Worm (Caenorhabditis elegans) whole organism, L2 larva: ENCODE data around the gene nspb-4.
"Not testable (repeated sequence)": the region's sequence is repeated elsewhere in the genome, so short reads cannot be mapped to it uniquely, and the experiment has no call there.

Experiments
- C34F6.9 ChIP-seq: fragments of 150-350 bp; optimal IDR thresholded peaks from 2 replicates; lab custom pipeline; 2014; ENCODE audit warnings: missing biosample characterization, missing genetic modification characterization
- F13H6.1 ChIP-seq: sonication (generic microtip); optimal IDR thresholded peaks from 2 replicates; lab custom pipeline; 2016; ENCODE audit warnings: missing genetic modification characterization, missing compliant biosample characterization
- R02D3.7 ChIP-seq: fragments of 150-350 bp; optimal IDR thresholded peaks from 2 replicates; lab custom pipeline; 2014; ENCODE audit warnings: missing biosample characterization, missing genetic modification characterization
- ZK546.5 ChIP-seq: sonication (generic microtip); optimal IDR thresholded peaks from 2 replicates; lab custom pipeline; 2017; ENCODE audit warnings: missing biosample characterization, missing genetic modification characterization
- aly-2 ChIP-seq: fragments of 150-350 bp; optimal IDR thresholded peaks from 2 replicates; lab custom pipeline; 2014; ENCODE audit warnings: missing biosample characterization, missing genetic modification characterization
- blmp-1 ChIP-seq: sonication (generic microtip); optimal IDR thresholded peaks from 2 replicates; lab custom pipeline; 2017; ENCODE audit warnings: missing genetic modification characterization, mild to moderate bottlenecking, missing compliant biosample characterization, antibody characterized with exemption, moderate library complexity; ENCODE audit not compliant: insufficient read depth
- ceh-82 ChIP-seq: fragments of 150-350 bp; optimal IDR thresholded peaks from 2 replicates; lab custom pipeline; 2014; ENCODE audit warnings: missing biosample characterization, missing genetic modification characterization
- crh-2 ChIP-seq: sonication (generic microtip); optimal IDR thresholded peaks from 2 replicates; lab custom pipeline; 2017; ENCODE audit warnings: missing biosample characterization, missing genetic modification characterization
- dmd-4 ChIP-seq: sonication (generic microtip); optimal IDR thresholded peaks from 2 replicates; lab custom pipeline; 2017; ENCODE audit warnings: missing biosample characterization, missing genetic modification characterization
- egl-27 ChIP-seq: sonication (generic microtip); optimal IDR thresholded peaks from 3 replicates; lab custom pipeline; 2017; ENCODE audit warnings: missing biosample characterization, missing genetic modification reagents, missing genetic modification characterization
- elt-1 ChIP-seq: fragments of 150-350 bp; optimal IDR thresholded peaks from 2 replicates; lab custom pipeline; 2014; ENCODE audit warnings: missing biosample characterization, missing genetic modification characterization
- fos-1 ChIP-seq: fragments of 150-350 bp; optimal IDR thresholded peaks from 2 replicates; lab custom pipeline; 2014; ENCODE audit warnings: missing biosample characterization, missing genetic modification characterization
- gmeb-1 ChIP-seq: fragments of 150-350 bp; optimal IDR thresholded peaks from 2 replicates; lab custom pipeline; 2014; ENCODE audit warnings: missing biosample characterization, missing genetic modification characterization
- lin-11 ChIP-seq: fragments of 150-350 bp; sonication (generic microtip); optimal IDR thresholded peaks from 2 replicates; lab custom pipeline; 2014; ENCODE audit warnings: missing biosample characterization, missing genetic modification characterization, inconsistent platforms, mixed read lengths
- lin-39 ChIP-seq: fragments of 150-350 bp; optimal IDR thresholded peaks from 2 replicates; lab custom pipeline; 2014; ENCODE audit warnings: missing biosample characterization, missing genetic modification reagents, missing genetic modification characterization
- mab-5 ChIP-seq: fragments of 150-350 bp; optimal IDR thresholded peaks from 2 replicates; lab custom pipeline; 2014; ENCODE audit warnings: missing biosample characterization, missing genetic modification characterization
- nhr-10 ChIP-seq: sonication (generic microtip); optimal IDR thresholded peaks from 2 replicates; lab custom pipeline; 2017; ENCODE audit warnings: missing biosample characterization, missing genetic modification characterization
- nhr-21 ChIP-seq: fragments of 150-350 bp; optimal IDR thresholded peaks from 2 replicates; lab custom pipeline; 2014; ENCODE audit warnings: missing biosample characterization, missing genetic modification characterization
- nhr-23 ChIP-seq: fragments of 150-350 bp; optimal IDR thresholded peaks from 2 replicates; lab custom pipeline; 2014; ENCODE audit warnings: missing biosample characterization, missing genetic modification reagents, missing genetic modification characterization
- nhr-237 ChIP-seq: fragments of 150-350 bp; optimal IDR thresholded peaks from 2 replicates; lab custom pipeline; 2014; ENCODE audit warnings: missing biosample characterization, missing genetic modification characterization
- nhr-25 ChIP-seq: fragments of 150-350 bp; sonication (generic microtip); optimal IDR thresholded peaks from 3 replicates; lab custom pipeline; 2014; ENCODE audit warnings: missing biosample characterization, missing genetic modification characterization
- nhr-6 ChIP-seq: fragments of 150-350 bp; optimal IDR thresholded peaks from 2 replicates; lab custom pipeline; 2014; ENCODE audit warnings: missing biosample characterization, missing genetic modification characterization
- sem-4 ChIP-seq: fragments of 150-350 bp; optimal IDR thresholded peaks from 2 replicates; lab custom pipeline; 2014; ENCODE audit warnings: missing biosample characterization, missing genetic modification reagents, missing genetic modification characterization
- sma-9 ChIP-seq, 2 experiments: fragments of 150-350 bp in 1 of 2; sonication (generic microtip) in 1 of 2; optimal IDR thresholded peaks; 2 replicates each; lab custom pipeline; 2014 to 2016; ENCODE audit warnings: missing genetic modification characterization in 2 of 2, mild to moderate bottlenecking in 1 of 2, missing biosample characterization in 1 of 2, missing compliant biosample characterization in 1 of 2, missing genetic modification reagents in 1 of 2, moderate library complexity in 1 of 2
- unc-39 ChIP-seq: fragments of 150-350 bp; optimal IDR thresholded peaks from 2 replicates; lab custom pipeline; 2014; ENCODE audit warnings: missing biosample characterization, missing genetic modification characterization
- unc-55 ChIP-seq: fragments of 150-350 bp; sonication (generic microtip); optimal IDR thresholded peaks from 3 replicates; lab custom pipeline; 2014; ENCODE audit warnings: missing biosample characterization, missing genetic modification reagents, missing genetic modification characterization
- ztf-1 ChIP-seq: fragments of 200-800 bp; sonication (Bioruptor generic); conservative IDR thresholded peaks from 2 replicates; pipeline ENCODE4 v1.3.6; 2022; ENCODE audit warnings: missing genetic modification characterization, missing compliant biosample characterization
- ztf-11 ChIP-seq: sonication (generic microtip); optimal IDR thresholded peaks from 2 replicates; lab custom pipeline; 2017; ENCODE audit warnings: missing biosample characterization, missing genetic modification characterization
- ztf-4 ChIP-seq: fragments of 150-350 bp; optimal IDR thresholded peaks from 2 replicates; lab custom pipeline; 2014; ENCODE audit warnings: missing biosample characterization, missing genetic modification characterization

Gene nspb-4

ce11 chrIV:6588080-6588613 is 9.9 kb upstream of the nspb-4 start:
- TF ChIP-seq nhr-23 (tag; lab: Kevin White, UChicago) (no peak), fos-1 (tag; lab: Kevin White, UChicago) (no peak), mab-5 (tag; lab: Kevin White, UChicago) (no peak), C34F6.9 (tag; lab: Kevin White, UChicago) (no peak), dmd-4 (tag; lab: Kevin White, UChicago) (no peak), nhr-21 (tag; lab: Kevin White, UChicago) (no peak), ztf-4 (tag; lab: Kevin White, UChicago) (no peak), nhr-25 (tag; lab: Kevin White, UChicago) (no peak), ztf-11 (tag; lab: Kevin White, UChicago) (no peak), unc-39 (tag; lab: Kevin White, UChicago) (no peak), aly-2 (tag; lab: Kevin White, UChicago) (no peak), lin-39 (tag; lab: Kevin White, UChicago) (no peak), unc-55 (no peak), blmp-1 (tag; lab: Kevin White, UChicago) (no peak)

- peak; percentile 25 for TF ChIP-seq sma-9 (GFP tag; optimal IDR thresholded peaks at IDR 0.05; lab: Kevin White, UChicago)
- no peak for TF ChIP-seq sma-9 (tag; optimal IDR thresholded peaks at IDR 0.05; lab: Kevin White, UChicago)
- no peak for TF ChIP-seq nhr-237
- no peak for TF ChIP-seq ZK546.5 (tag; lab: Kevin White, UChicago)
- TF ChIP-seq fos-1 (tag; lab: Kevin White, UChicago) = peak; percentile 93
- TF ChIP-seq elt-1 (tag; lab: Kevin White, UChicago) = no peak
These were observed 8.0 kb upstream of the nspb-4 start, which contains the start of the genes lec-11 and irld-7 for ce11 chrIV:6590029-6590428. TSS of gene lec-11 (minus strand) at chrIV:6590154. TSS of gene irld-7 (plus strand) at chrIV:6590360.

ce11 chrIV:6591010-6591746 is 6.8 kb upstream of the nspb-4 start, which contains the start of the genes nspb-1 and nspb-2:
TSS of gene nspb-1 (minus strand) at chrIV:6591110.
TSS of gene nspb-2 (plus strand) at chrIV:6591696.
- not testable (repeated sequence) for TF ChIP-seq gmeb-1, nhr-6, lin-11 (tag; lab: Kevin White, UChicago)

- TF ChIP-seq sem-4, F13H6.1, ceh-82 (tag; lab: Kevin White, UChicago): not testable (repeated sequence)
These were observed 3.1 kb upstream of the nspb-4 start, which contains the start of gene nspb-3 for ce11 chrIV:6594871-6595270. TSS of gene nspb-3 (minus strand) at chrIV:6594971.

ce11 chrIV:6595912-6596311 is 2.1 kb upstream of the nspb-4 start, which contains the start of gene F38A5.22:
TSS of gene F38A5.22 (minus strand) at chrIV:6595940.
- no peak for TF ChIP-seq ztf-1 (GFP tag; lab: Robert Waterston, UW)
- TF ChIP-seq ceh-82 (tag; lab: Kevin White, UChicago) = no peak
- TF ChIP-seq dmd-4 (tag; lab: Kevin White, UChicago) = no peak
- no peak for TF ChIP-seq nhr-21 (tag; lab: Kevin White, UChicago)

ce11 chrIV:6597298-6597697 is 720 bp upstream of the nspb-4 start, which contains the start of gene F38A5.6:
TSS of gene F38A5.6 (minus strand) at chrIV:6597398.
- TF ChIP-seq R02D3.7 (no peak), egl-27 (tag; lab: Kevin White, UChicago) (no peak), ztf-11 (tag; lab: Kevin White, UChicago) (no peak), nhr-10 (tag; lab: Kevin White, UChicago) (no peak), sma-9 (GFP tag; optimal IDR thresholded peaks at IDR 0.05; lab: Kevin White, UChicago) (no peak), sma-9 (tag; optimal IDR thresholded peaks at IDR 0.05; lab: Kevin White, UChicago) (no peak), crh-2 (tag; lab: Kevin White, UChicago) (no peak), unc-39 (tag; lab: Kevin White, UChicago) (no peak)
